Fruit fly (Drosophila melanogaster): ENCODE data around the gene Rhau.

Gene Rhau

dm6 chr2L:20752160-20752559 lies 5.6 kb downstream of the Rhau start, which contains the start of the genes Amacr and Ns4 (continued):
- TF ChIP-seq CG32532 (GFP tag; IDR thresholded peaks at IDR 0.05) (peak; percentile 45; the same call in 1 of the 2 replicates), otp (GFP tag; IDR thresholded peaks at IDR 0.05) (no peak), MTF-1 (GFP tag; optimal IDR thresholded peaks at IDR 0.05; ENCODE audit: borderline replicate concordance) (no peak), sens (GFP tag) (peak; percentile 77), gro (GFP tag; optimal IDR thresholded peaks at IDR 0.05) (peak; percentile 41), ac (GFP tag; optimal IDR thresholded peaks at IDR 0.05) (no peak), mam (GFP tag; optimal IDR thresholded peaks at IDR 0.05) (peak; percentile 74), Meics (GFP tag; optimal IDR thresholded peaks at IDR 0.05) (peak; percentile 28), CG12299 (tag; optimal IDR thresholded peaks at IDR 0.05) (no peak), Ets65A (GFP tag) (peak; percentile 85), Bdp1 (GFP tag; optimal IDR thresholded peaks at IDR 0.05) (peak; percentile 34), lilli (GFP tag; optimal IDR thresholded peaks at IDR 0.05) (peak; percentile 73), NfI (GFP tag; optimal IDR thresholded peaks at IDR 0.05) (peak; percentile 69), CG9437 (GFP tag; optimal IDR thresholded peaks at IDR 0.05) (peak; percentile 46), CG11398 (GFP tag; optimal IDR thresholded peaks at IDR 0.05) (no peak), pita (GFP tag; optimal IDR thresholded peaks at IDR 0.05) (no peak), crp (GFP tag; optimal IDR thresholded peaks at IDR 0.05) (peak in 1 of 2 experiments; percentile 15), en (GFP tag; optimal IDR thresholded peaks at IDR 0.05) (no peak), CG7556 (GFP tag; optimal IDR thresholded peaks at IDR 0.05) (no peak), dan (GFP tag; IDR thresholded peaks at IDR 0.05) (no peak), CG4707 (GFP tag; optimal IDR thresholded peaks at IDR 0.05) (no peak), CG7928 (GFP tag; optimal IDR thresholded peaks at IDR 0.05) (no peak), eyg (GFP tag; optimal IDR thresholded peaks at IDR 0.05) (no peak), exex (tag; optimal IDR thresholded peaks at IDR 0.05) (no peak), bab2 (GFP tag; optimal IDR thresholded peaks at IDR 0.05) (peak; percentile 57), Chrac-16 (GFP tag; optimal IDR thresholded peaks at IDR 0.05) (peak; percentile 44), CG34376 (GFP tag; optimal IDR thresholded peaks at IDR 0.05) (peak; percentile 18), CG13894 (tag; optimal IDR thresholded peaks at IDR 0.05) (no peak), peb (GFP tag; IDR thresholded peaks at IDR 0.05) (no peak), tup (GFP tag; optimal IDR thresholded peaks at IDR 0.05) (peak; percentile 2), phol (tag; optimal IDR thresholded peaks at IDR 0.05) (peak; percentile 44), CG12744 (GFP tag; optimal IDR thresholded peaks at IDR 0.05) (no peak), sqz (GFP tag; optimal IDR thresholded peaks at IDR 0.05) (no peak), CG12391 (tag; optimal IDR thresholded peaks at IDR 0.05) (peak; percentile 54), dpn (GFP tag; optimal IDR thresholded peaks at IDR 0.05) (peak; percentile 47 to 61), H15 (GFP tag; IDR thresholded peaks at IDR 0.05) (no peak), cg (GFP tag; optimal IDR thresholded peaks at IDR 0.05) (no peak), stwl (tag; optimal IDR thresholded peaks at IDR 0.05) (peak; percentile 51), cato (GFP tag; optimal IDR thresholded peaks at IDR 0.05; ENCODE audit: borderline replicate concordance) (no peak), grau (tag; optimal IDR thresholded peaks at IDR 0.05) (peak; percentile 66), Nf-YA (GFP tag; IDR thresholded peaks at IDR 0.05) (no peak), Dip3 (GFP tag; optimal IDR thresholded peaks at IDR 0.05) (peak; percentile 60), Rfx (GFP tag; IDR thresholded peaks at IDR 0.05) (peak; percentile 73), CG7963 (GFP tag; IDR thresholded peaks at IDR 0.05; ENCODE audit: partially characterized antibody) (no peak), kay (GFP tag; optimal IDR thresholded peaks at IDR 0.05) (no peak), lab (GFP tag; optimal IDR thresholded peaks at IDR 0.05) (no peak), Hr3 (GFP tag; optimal IDR thresholded peaks at IDR 0.05) (peak; percentile 44), CG6854 (GFP tag; optimal IDR thresholded peaks at IDR 0.05) (no peak), Sry-β (GFP tag; optimal IDR thresholded peaks at IDR 0.05) (no peak), crc (GFP tag; optimal IDR thresholded peaks at IDR 0.05) (peak; percentile 29), sd (tag; optimal IDR thresholded peaks at IDR 0.05) (no peak)

Measured in whole organism, embryonic.